Fruit fly (Drosophila melanogaster): Measurements from ENCODE around the gene CG9377.

DNA sequence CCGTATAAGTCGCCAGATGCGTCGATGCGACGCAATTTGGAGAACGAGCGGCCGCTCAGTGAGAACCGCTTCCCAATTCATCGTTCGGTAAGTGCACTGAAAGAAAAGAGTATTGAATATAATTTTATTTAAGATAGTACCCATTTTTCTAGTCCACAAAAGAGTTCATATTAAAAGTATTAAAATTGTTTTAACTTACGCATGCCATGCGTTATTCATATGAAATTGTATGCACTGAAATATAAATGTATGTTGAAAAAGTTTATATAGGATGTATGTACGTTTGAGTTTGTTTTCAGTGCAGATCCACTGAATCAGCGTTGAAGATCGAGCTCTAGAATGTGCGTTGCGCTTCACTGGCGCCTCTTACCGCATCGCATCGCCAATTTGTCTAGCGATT lies 38.2 kb upstream of the CG9377 start:
- no peak for TF ChIP-seq vvl (GFP tag; IDR thresholded peaks at IDR 0.05)
- no peak for TF ChIP-seq CG6854 (GFP tag; optimal IDR thresholded peaks at IDR 0.05)
- TF ChIP-seq usp (GFP tag; optimal IDR thresholded peaks at IDR 0.05) = no peak
- no peak for TF ChIP-seq CG8290 (GFP tag; optimal IDR thresholded peaks at IDR 0.05)
- TF ChIP-seq CG8290 (tag; optimal IDR thresholded peaks at IDR 0.05) = no peak
- TF ChIP-seq MESR4 (GFP tag; optimal IDR thresholded peaks at IDR 0.05) = no peak
- TF ChIP-seq CG8388 (GFP tag; optimal IDR thresholded peaks at IDR 0.05) = no peak
- no peak for TF ChIP-seq Lim3 (GFP tag; IDR thresholded peaks at IDR 0.05)
- TF ChIP-seq CG11560 (tag; IDR thresholded peaks at IDR 0.05) = no peak
- TF ChIP-seq CG34376 (GFP tag; optimal IDR thresholded peaks at IDR 0.05) = no peak
- TF ChIP-seq TFAM (GFP tag; optimal IDR thresholded peaks at IDR 0.05) = no peak
- TF ChIP-seq fd102C (GFP tag; optimal IDR thresholded peaks at IDR 0.05) = no peak
- TF ChIP-seq CG10462 (GFP tag; optimal IDR thresholded peaks at IDR 0.05) = no peak
- TF ChIP-seq CG12299 (tag; optimal IDR thresholded peaks at IDR 0.05) = no peak

All from whole organism, embryonic.